Fruit fly (Drosophila melanogaster) whole organism, embryonic: ENCODE results near the gene CG1979.

Experiments used
- CG11247 ChIP-seq: fragments of 200-800 bp; sonication (Bioruptor generic); IDR thresholded peaks from 2 replicates; pipeline ENCODE4 v1.3.6; 2022; ENCODE audit warnings: missing biosample characterization, missing genetic modification characterization
- CG32532 ChIP-seq: fragments of 200-800 bp; sonication (Bioruptor generic); IDR thresholded peaks from 2 replicates; pipeline ENCODE4 v1.3.6; 2022; ENCODE audit warnings: missing biosample characterization, missing genetic modification characterization
- CG7745 ChIP-seq: fragments of 200-800 bp; sonication (Bioruptor generic); optimal IDR thresholded peaks from 2 replicates; lab custom pipeline; 2018; ENCODE audit warnings: missing biosample characterization, mild to moderate bottlenecking, missing genetic modification characterization, moderate library complexity
- Dp ChIP-seq: fragments of 200-800 bp; sonication (Bioruptor generic); optimal IDR thresholded peaks from 2 replicates; lab custom pipeline; 2018; ENCODE audit warnings: missing biosample characterization, mild to moderate bottlenecking, missing genetic modification characterization, moderate library complexity
- Gsc ChIP-seq: fragments of 200-800 bp; sonication (Bioruptor generic); IDR thresholded peaks from 2 replicates; pipeline ENCODE4 v1.3.6; 2022; ENCODE audit warnings: missing biosample characterization, missing genetic modification characterization
- NfI ChIP-seq: fragments of 200-800 bp; sonication (Bioruptor generic); optimal IDR thresholded peaks from 3 replicates; lab custom pipeline; 2018; ENCODE audit warnings: missing biosample characterization, mild to moderate bottlenecking, missing genetic modification characterization, moderate library complexity
- Xbp1 ChIP-seq: fragments of 200-800 bp; sonication (Bioruptor generic); optimal IDR thresholded peaks from 3 replicates; lab custom pipeline; 2016; ENCODE audit warnings: missing biosample characterization, mild to moderate bottlenecking, missing genetic modification characterization
- bbx ChIP-seq: fragments of 200-800 bp; sonication (Bioruptor generic); IDR thresholded peaks from 2 replicates; pipeline ENCODE4 v1.3.6; 2022; ENCODE audit warnings: missing biosample characterization, missing genetic modification characterization; ENCODE audit not compliant: partially characterized antibody
- chif ChIP-seq, 2 experiments: fragments of 200-800 bp; sonication (Bioruptor generic); optimal IDR thresholded peaks; 3 replicates each; lab custom pipeline; 2016; ENCODE audit warnings: missing biosample characterization in 2 of 2, missing genetic modification characterization in 2 of 2
- row ChIP-seq: fragments of 200-800 bp; sonication (Bioruptor generic); IDR thresholded peaks from 3 replicates; pipeline ENCODE4 v1.3.6; 2022; ENCODE audit warnings: missing biosample characterization, missing genetic modification characterization

- TF ChIP-seq CG7745 (tag; lab: Kevin White, UChicago) (no peak), Xbp1 (GFP tag; lab: Kevin White, UChicago) (no peak), bbx (no peak), row (GFP tag; lab: Robert Waterston, UW) (no peak), Dp (GFP tag; lab: Kevin White, UChicago) (no peak), chif (GFP tag; optimal IDR thresholded peaks at IDR 0.05; lab: Kevin White, UChicago) (no peak), NfI (no peak), Gsc (GFP tag; lab: Robert Waterston, UW) (no peak), CG11247 (GFP tag; lab: Robert Waterston, UW) (no peak), CG32532 (GFP tag; lab: Robert Waterston, UW) (no peak)
Observed at dm6 chr3R:7029434-7029833, 25.0 kb upstream of the CG1979 start.
